Fruit fly (Drosophila melanogaster) whole organism, embryonic: ENCODE results near the gene CG13690.
A peak's percentile ranks its signal among the peaks of the same experiment; 100 is the strongest.

Experiments
- BtbVII ChIP-seq: fragments of 200-800 bp; sonication (Bioruptor generic); optimal IDR thresholded peaks from 3 replicates; lab custom pipeline; 2017; ENCODE audit warnings: missing biosample characterization, mild to moderate bottlenecking, missing genetic modification characterization
- C15 ChIP-seq: fragments of 200-800 bp; sonication (Bioruptor generic); IDR thresholded peaks from 3 replicates; pipeline ENCODE4 v1.3.6; 2022; ENCODE audit warnings: missing biosample characterization, missing genetic modification characterization
- CG1024 ChIP-seq: fragments of 200-800 bp; sonication (Bioruptor generic); IDR thresholded peaks from 2 replicates; pipeline ENCODE4 v1.3.6; 2022; ENCODE audit warnings: missing biosample characterization, missing genetic modification characterization
- CG11247 ChIP-seq: fragments of 200-800 bp; sonication (Bioruptor generic); IDR thresholded peaks from 2 replicates; pipeline ENCODE4 v1.3.6; 2022; ENCODE audit warnings: missing biosample characterization, missing genetic modification characterization
- CG14014 ChIP-seq: fragments of 200-800 bp; sonication (Bioruptor generic); IDR thresholded peaks from 2 replicates; pipeline ENCODE4 v1.3.6; 2022; ENCODE audit warnings: missing biosample characterization, missing genetic modification characterization
- CG14965 ChIP-seq: fragments of 200-800 bp; sonication (Bioruptor generic); optimal IDR thresholded peaks from 2 replicates; lab custom pipeline; 2016; ENCODE audit warnings: missing biosample characterization, missing genetic modification characterization, borderline replicate concordance
- CG1647 ChIP-seq: fragments of 200-800 bp; sonication (Bioruptor generic); optimal IDR thresholded peaks from 3 replicates; lab custom pipeline; 2016; ENCODE audit warnings: missing biosample characterization, missing genetic modification characterization
- CG17612 ChIP-seq: fragments of 200-800 bp; sonication (Bioruptor generic); IDR thresholded peaks from 2 replicates; pipeline ENCODE4 v1.3.6; 2022; ENCODE audit warnings: missing biosample characterization, missing genetic modification characterization
- CG18011 ChIP-seq: fragments of 200-800 bp; sonication (Bioruptor generic); optimal IDR thresholded peaks from 2 replicates; lab custom pipeline; 2017; ENCODE audit warnings: missing biosample characterization, missing genetic modification characterization, mild to moderate bottlenecking, moderate library complexity, missing genotype
- CG18599 ChIP-seq: fragments of 200-800 bp; sonication (Bioruptor generic); optimal IDR thresholded peaks from 3 replicates; lab custom pipeline; 2017; ENCODE audit warnings: missing biosample characterization, missing genetic modification characterization, mild to moderate bottlenecking, moderate library complexity, missing genetic modification reagents
- CG18764 ChIP-seq: fragments of 200-800 bp; sonication (Bioruptor generic); optimal IDR thresholded peaks from 3 replicates; lab custom pipeline; 2016; ENCODE audit warnings: missing biosample characterization, missing genetic modification characterization
- CG2678 ChIP-seq: fragments of 200-800 bp; sonication (Bioruptor generic); optimal IDR thresholded peaks from 3 replicates; lab custom pipeline; 2019; ENCODE audit warnings: missing biosample characterization, mild to moderate bottlenecking, missing genetic modification characterization, moderate library complexity
- CG2712 ChIP-seq: fragments of 200-800 bp; optimal IDR thresholded peaks from 3 replicates; lab custom pipeline; 2019; ENCODE audit warnings: missing biosample characterization, mild to moderate bottlenecking, missing genetic modification characterization, moderate library complexity
- CG30431 ChIP-seq: fragments of 200-800 bp; sonication (Bioruptor generic); optimal IDR thresholded peaks from 2 replicates; lab custom pipeline; 2017; ENCODE audit warnings: missing biosample characterization, missing genetic modification characterization
- CG4404 ChIP-seq: fragments of 200-800 bp; sonication (Bioruptor generic); IDR thresholded peaks from 2 replicates; pipeline ENCODE4 v1.3.6; 2022; ENCODE audit warnings: missing biosample characterization, missing genetic modification characterization
- CG8924 ChIP-seq: fragments of 200-800 bp; optimal IDR thresholded peaks from 3 replicates; lab custom pipeline; 2019; ENCODE audit warnings: missing biosample characterization, mild to moderate bottlenecking, missing genetic modification characterization, moderate library complexity
- CHES-1-like ChIP-seq: fragments of 200-800 bp; sonication (Bioruptor generic); optimal IDR thresholded peaks from 2 replicates; lab custom pipeline; 2016; ENCODE audit warnings: missing biosample characterization, missing genetic modification characterization
- Camta ChIP-seq: fragments of 200-800 bp; sonication (Bioruptor generic); optimal IDR thresholded peaks from 2 replicates; lab custom pipeline; 2016; ENCODE audit warnings: missing biosample characterization, missing genetic modification characterization
- D ChIP-seq, 2 experiments: fragments of 200-800 bp in 1 of 2; fragments of >200 bp in 1 of 2; sonication (Bioruptor generic) in 1 of 2; optimal IDR thresholded peaks; 2 replicates in 1 of 2; 3 replicates in 1 of 2; lab custom pipeline; 2017; ENCODE audit warnings: mild to moderate bottlenecking in 1 of 2, missing biosample characterization in 1 of 2, missing genetic modification characterization in 1 of 2, missing genetic modification reagents in 1 of 2
- Drgx ChIP-seq: fragments of 200-800 bp; sonication (Bioruptor generic); IDR thresholded peaks from 2 replicates; pipeline ENCODE4 v1.3.6; 2022; ENCODE audit warnings: missing biosample characterization, missing genetic modification characterization
- Gug ChIP-seq: fragments of 200-800 bp; sonication (Bioruptor generic); IDR thresholded peaks from 4 replicates; pipeline ENCODE4 v1.3.6; 2022; ENCODE audit warnings: missing biosample characterization, missing genetic modification characterization
- Hmr ChIP-seq: fragments of 200-800 bp; sonication (Bioruptor generic); optimal IDR thresholded peaks from 3 replicates; lab custom pipeline; 2017; ENCODE audit warnings: mild to moderate bottlenecking, missing biosample characterization, missing genetic modification reagents, missing genetic modification characterization
- Lim3 ChIP-seq: fragments of 200-800 bp; sonication (Bioruptor generic); IDR thresholded peaks from 2 replicates; pipeline ENCODE4 v1.3.6; 2022; ENCODE audit warnings: missing biosample characterization, missing genetic modification characterization
- MTF-1 ChIP-seq: fragments of 200-800 bp; sonication (Bioruptor generic); optimal IDR thresholded peaks from 2 replicates; lab custom pipeline; 2018; ENCODE audit warnings: missing biosample characterization, mild to moderate bottlenecking, missing genetic modification characterization, borderline replicate concordance
- Med ChIP-seq: fragments of 200-800 bp; sonication (Bioruptor generic); peaks from one replicate; lab custom pipeline; 2016; ENCODE audit warnings: missing biosample characterization, missing genetic modification characterization, mild to moderate bottlenecking, inconsistent platforms, moderate library complexity
- Rfx ChIP-seq: fragments of 200-800 bp; sonication (Bioruptor generic); IDR thresholded peaks from 2 replicates; pipeline ENCODE4 v1.3.6; 2022; ENCODE audit warnings: missing biosample characterization, missing genetic modification characterization
- Sox100B ChIP-seq: fragments of 200-800 bp; sonication (Bioruptor generic); optimal IDR thresholded peaks from 3 replicates; lab custom pipeline; 2018; ENCODE audit warnings: missing biosample characterization, mild to moderate bottlenecking, missing genetic modification characterization
- Spps ChIP-seq: fragments of 200-800 bp; sonication (Bioruptor generic); optimal IDR thresholded peaks from 2 replicates; lab custom pipeline; 2018; ENCODE audit warnings: missing biosample characterization, mild to moderate bottlenecking, missing genetic modification characterization
- Sry-β ChIP-seq: fragments of 200-800 bp; sonication (Bioruptor generic); optimal IDR thresholded peaks from 2 replicates; lab custom pipeline; 2018; ENCODE audit warnings: missing biosample characterization, mild to moderate bottlenecking, missing genetic modification characterization, moderate library complexity
- aop ChIP-seq: fragments of 200-800 bp; sonication (Bioruptor generic); IDR thresholded peaks from 2 replicates; pipeline ENCODE4 v1.3.6; 2022; ENCODE audit warnings: missing biosample characterization, missing genetic modification characterization
- bcd ChIP-seq: fragments of 200-800 bp; sonication (Bioruptor generic); optimal IDR thresholded peaks from 2 replicates; lab custom pipeline; 2017; ENCODE audit warnings: missing biosample characterization, mild to moderate bottlenecking, missing genetic modification characterization
- cg ChIP-seq: fragments of 200-800 bp; sonication (Bioruptor generic); optimal IDR thresholded peaks from 3 replicates; lab custom pipeline; 2019; ENCODE audit warnings: missing biosample characterization, mild to moderate bottlenecking, missing genetic modification characterization, moderate library complexity
- croc ChIP-seq: fragments of 200-800 bp; sonication (Bioruptor generic); conservative IDR thresholded peaks from 3 replicates; pipeline ENCODE4 v1.3.6; 2022; ENCODE audit warnings: missing biosample characterization, missing genetic modification characterization
- crp ChIP-seq, 2 experiments: fragments of 200-800 bp; sonication (Bioruptor generic); optimal IDR thresholded peaks; 2 replicates in 1 of 2; 3 replicates in 1 of 2; lab custom pipeline; 2017; ENCODE audit warnings: missing biosample characterization in 2 of 2, missing genetic modification characterization in 2 of 2, mild to moderate bottlenecking in 1 of 2, moderate library complexity in 1 of 2
- da ChIP-seq: fragments of 200-800 bp; sonication (Bioruptor generic); optimal IDR thresholded peaks from 2 replicates; lab custom pipeline; 2016; ENCODE audit warnings: missing biosample characterization, missing genetic modification characterization
- danr ChIP-seq: fragments of 200-800 bp; sonication (Bioruptor generic); IDR thresholded peaks from 2 replicates; pipeline ENCODE4 v1.3.6; 2022; ENCODE audit warnings: missing biosample characterization, missing genetic modification characterization
- gcm ChIP-seq: fragments of 200-800 bp; sonication (Bioruptor generic); optimal IDR thresholded peaks from 2 replicates; lab custom pipeline; 2019; ENCODE audit warnings: missing biosample characterization, mild to moderate bottlenecking, missing genetic modification characterization, moderate library complexity
- gt ChIP-seq: fragments of 200-800 bp; sonication (Bioruptor generic); IDR thresholded peaks from 2 replicates; pipeline ENCODE4 v1.3.6; 2022; ENCODE audit warnings: missing biosample characterization, missing genetic modification characterization
- lilli ChIP-seq: fragments of 200-800 bp; sonication (Bioruptor generic); optimal IDR thresholded peaks from 3 replicates; lab custom pipeline; 2016; ENCODE audit warnings: missing biosample characterization, missing genetic modification characterization
- luna ChIP-seq: fragments of 200-800 bp; sonication (Bioruptor generic); optimal IDR thresholded peaks from 2 replicates; lab custom pipeline; 2016; ENCODE audit warnings: missing biosample characterization, missing genetic modification characterization
- nerfin-2 ChIP-seq: fragments of 200-800 bp; sonication (Bioruptor generic); IDR thresholded peaks from 2 replicates; pipeline ENCODE4 v1.3.6; 2022; ENCODE audit warnings: missing biosample characterization, missing genetic modification characterization; ENCODE audit not compliant: partially characterized antibody
- nmo ChIP-seq: fragments of 200-800 bp; sonication (Bioruptor generic); optimal IDR thresholded peaks from 2 replicates; lab custom pipeline; 2018; ENCODE audit warnings: missing biosample characterization, mild to moderate bottlenecking, missing genetic modification characterization, moderate library complexity
- oc ChIP-seq: fragments of 200-800 bp; sonication (Bioruptor generic); optimal IDR thresholded peaks from 2 replicates; lab custom pipeline; 2018; ENCODE audit warnings: missing biosample characterization, mild to moderate bottlenecking, missing genetic modification characterization, moderate library complexity
- odd ChIP-seq: fragments of 200-800 bp; sonication (Bioruptor generic); optimal IDR thresholded peaks from 2 replicates; lab custom pipeline; 2017; ENCODE audit warnings: missing biosample characterization, mild to moderate bottlenecking, missing genetic modification characterization
- phol ChIP-seq: fragments of 200-800 bp; sonication (Bioruptor generic); optimal IDR thresholded peaks from 3 replicates; lab custom pipeline; 2018; ENCODE audit warnings: missing biosample characterization, mild to moderate bottlenecking, missing genetic modification characterization, moderate library complexity
- rib ChIP-seq: fragments of 200-800 bp; sonication (Bioruptor generic); IDR thresholded peaks from 2 replicates; pipeline ENCODE4 v1.3.6; 2022; ENCODE audit warnings: missing biosample characterization, missing genetic modification characterization
- sug ChIP-seq: fragments of 200-800 bp; optimal IDR thresholded peaks from 2 replicates; lab custom pipeline; 2019; ENCODE audit warnings: missing biosample characterization, mild to moderate bottlenecking, missing genetic modification characterization, moderate library complexity
- yki ChIP-seq: fragments of >200 bp; optimal IDR thresholded peaks from 3 replicates; lab custom pipeline; 2018

Gene CG13690

DNA sequence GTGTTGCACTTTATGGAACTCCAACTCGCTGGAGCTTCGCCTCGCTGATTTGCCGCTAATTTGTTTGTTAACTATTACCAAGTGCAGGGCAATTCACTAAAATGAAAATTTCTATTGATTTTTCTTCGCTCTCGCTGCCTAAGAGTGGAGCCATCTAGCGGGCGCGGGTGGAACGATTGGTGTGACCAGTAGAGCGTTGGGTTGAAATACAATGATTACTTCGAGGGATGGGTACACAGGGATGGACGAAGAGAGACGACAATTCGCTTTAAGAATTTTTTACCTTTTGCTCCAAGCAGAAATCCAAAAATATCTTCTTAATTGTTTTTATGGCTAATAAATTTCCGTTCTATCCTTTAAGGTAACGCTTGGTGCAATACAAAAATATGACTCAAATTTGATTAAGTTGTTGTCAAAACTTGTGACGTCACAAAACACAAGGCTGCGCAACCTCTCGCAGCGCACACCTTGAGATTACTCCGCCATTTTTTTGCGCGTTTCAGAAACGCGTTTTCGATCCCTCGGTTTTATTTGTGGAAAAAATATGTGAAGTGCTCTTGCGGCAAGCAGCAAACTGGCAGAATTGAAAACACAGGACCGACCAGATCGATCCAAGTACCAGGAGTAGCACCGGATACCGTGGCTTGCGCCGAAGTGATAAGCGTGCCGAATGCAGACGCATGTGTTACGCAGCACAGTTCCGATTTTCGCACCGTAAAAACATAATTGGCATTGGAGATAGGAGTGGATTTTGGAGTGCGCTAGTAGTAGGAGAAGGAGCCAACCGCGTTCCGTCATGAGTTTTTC, 4.7 kb downstream of the CG13690 start, which contains the start of the genes AP-2alpha and ebi (continued):
- TF ChIP-seq Sox100B (GFP tag; lab: Kevin White, UChicago) (peak; percentile 74), luna (peak; percentile 67), C15 (GFP tag; lab: Robert Waterston, UW) (peak; percentile 62; the same call in 1 of the 3 replicates), yki (lab: Kevin White, UChicago) (no peak), Camta (GFP tag; lab: Kevin White, UChicago) (peak; percentile 85), CG4404 (GFP tag; lab: Robert Waterston, UW) (peak; percentile 92), CHES-1-like (GFP tag; lab: Kevin White, UChicago) (peak; percentile 97), Drgx (GFP tag; lab: Robert Waterston, UW) (peak; percentile 49; the same call in 1 of the 2 replicates), CG18011 (GFP tag; lab: Kevin White, UChicago) (peak; percentile 69), oc (tag; lab: Kevin White, UChicago) (no peak), lilli (GFP tag; lab: Kevin White, UChicago) (peak; percentile 92), da (GFP tag; lab: Kevin White, UChicago) (peak; percentile 78), Med (GFP tag; lab: Kevin White, UChicago) (peak; percentile 98), CG30431 (peak; percentile 80), crp (GFP tag; optimal IDR thresholded peaks at IDR 0.05; lab: Kevin White, UChicago) (peak in 1 of 2 experiments; percentile 52), D (optimal IDR thresholded peaks at IDR 0.05; lab: Kevin White, UChicago) (no peak), D (GFP tag; optimal IDR thresholded peaks at IDR 0.05; lab: Kevin White, UChicago) (peak; percentile 80), CG1024 (0 out of 2 replicates have a peak, but pooled peaks have one; percentile 24), CG1647 (peak; percentile 80), Sry-β (peak; percentile 48), nerfin-2 (GFP tag; lab: Robert Waterston, UW) (no peak), CG17612 (GFP tag; lab: Robert Waterston, UW) (peak; percentile 38; the same call in 1 of the 2 replicates), CG14014 (GFP tag; lab: Robert Waterston, UW) (peak; percentile 86), gcm (GFP tag; lab: Kevin White, UChicago) (peak; percentile 65), croc (GFP tag; lab: Robert Waterston, UW) (peak; percentile 89), Rfx (peak; percentile 92), CG18764 (GFP tag; lab: Kevin White, UChicago) (peak; percentile 77), Lim3 (GFP tag; lab: Robert Waterston, UW) (peak; percentile 76), rib (GFP tag; lab: Robert Waterston, UW) (peak; percentile 86), CG14965 (GFP tag; lab: Kevin White, UChicago) (peak; percentile 91), Spps (tag; lab: Kevin White, UChicago) (peak; percentile 57), MTF-1 (GFP tag; lab: Kevin White, UChicago) (peak; percentile 58), CG2712 (tag; lab: Kevin White, UChicago) (peak; percentile 85), cg (no peak), CG8924 (peak; percentile 90), CG18599 (peak; percentile 84), danr (GFP tag; lab: Robert Waterston, UW) (peak; percentile 87), Hmr (peak; percentile 88), bcd (peak; percentile 91), sug (peak; percentile 88), Gug (peak; percentile 92), gt (GFP tag; lab: Robert Waterston, UW) (peak; percentile 77), CG2678 (tag; lab: Kevin White, UChicago) (peak; percentile 86), phol (tag; lab: Kevin White, UChicago) (peak; percentile 98), CG11247 (GFP tag; lab: Robert Waterston, UW) (peak; percentile 76), nmo (GFP tag; lab: Kevin White, UChicago) (peak; percentile 95), aop (GFP tag; lab: Robert Waterston, UW) (no peak), odd (GFP tag; lab: Kevin White, UChicago) (peak; percentile 60), BtbVII (no peak)
